Fruit fly (Drosophila melanogaster): Measurements from ENCODE around the gene Taf3.

Gene Taf3

DNA sequence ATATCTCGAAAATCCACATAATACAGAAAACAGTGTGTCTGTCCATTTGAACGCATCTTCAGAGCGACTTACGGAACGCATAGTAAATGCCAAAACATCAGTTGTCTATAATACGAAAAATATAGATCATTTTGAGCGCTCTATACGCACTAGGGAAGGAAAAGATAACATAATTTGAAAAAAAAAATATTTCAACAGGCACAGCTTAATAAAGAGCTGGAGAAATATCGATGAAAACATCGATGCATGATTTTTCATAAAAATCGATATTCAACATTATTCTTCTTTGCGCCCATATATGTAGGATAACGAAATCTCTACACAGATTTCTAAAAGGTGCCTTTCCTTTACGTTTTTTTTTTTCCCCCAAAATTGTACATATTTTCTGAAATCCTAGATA is 15.1 kb upstream of the Taf3 start (continued):
- TF ChIP-seq stwl (tag; optimal IDR thresholded peaks at IDR 0.05) (peak; percentile 32), Mes4 (GFP tag; optimal IDR thresholded peaks at IDR 0.05) (no peak), Atf-2 (GFP tag; optimal IDR thresholded peaks at IDR 0.05) (no peak), CG8290 (GFP tag; optimal IDR thresholded peaks at IDR 0.05) (no peak), CG8290 (tag; optimal IDR thresholded peaks at IDR 0.05) (no peak), Hmr (GFP tag; optimal IDR thresholded peaks at IDR 0.05) (no peak), CG8281 (tag; optimal IDR thresholded peaks at IDR 0.05) (no peak), Spps (tag; optimal IDR thresholded peaks at IDR 0.05) (no peak), Gsc (GFP tag; IDR thresholded peaks at IDR 0.05) (no peak), oc (tag; optimal IDR thresholded peaks at IDR 0.05) (no peak), ap (GFP tag; IDR thresholded peaks at IDR 0.05) (no peak), NK7.1 (GFP tag; optimal IDR thresholded peaks at IDR 0.05) (no peak), Oli (tag; optimal IDR thresholded peaks at IDR 0.05) (no peak), GATAe (GFP tag; conservative IDR thresholded peaks at IDR 0.05) (no peak), knrl (GFP tag; IDR thresholded peaks at IDR 0.05; ENCODE audit: partially characterized antibody) (peak; percentile 73), vvl (GFP tag; IDR thresholded peaks at IDR 0.05) (no peak), ind (GFP tag; optimal IDR thresholded peaks at IDR 0.05) (no peak), fd102C (GFP tag; optimal IDR thresholded peaks at IDR 0.05) (no peak), Dref (GFP tag; IDR thresholded peaks at IDR 0.05) (peak; percentile 77), br (optimal IDR thresholded peaks at IDR 0.05) (no peak), Taf1 (GFP tag; IDR thresholded peaks at IDR 0.05) (no peak), ato (GFP tag; IDR thresholded peaks at IDR 0.05; ENCODE audit: partially characterized antibody) (peak; percentile 81; the same call in 1 of the 2 replicates), Eip74EF (GFP tag; optimal IDR thresholded peaks at IDR 0.05) (no peak), chn (GFP tag; optimal IDR thresholded peaks at IDR 0.05) (no peak), gcm2 (GFP tag; optimal IDR thresholded peaks at IDR 0.05) (no peak), HLH4C (GFP tag; IDR thresholded peaks at IDR 0.05; ENCODE audit: partially characterized antibody) (peak; percentile 72), schlank (tag; optimal IDR thresholded peaks at IDR 0.05) (no peak), CG8765 (GFP tag; IDR thresholded peaks at IDR 0.05) (no peak), Dip3 (GFP tag; optimal IDR thresholded peaks at IDR 0.05) (no peak), nmo (GFP tag; optimal IDR thresholded peaks at IDR 0.05) (no peak), CG3838 (GFP tag; optimal IDR thresholded peaks at IDR 0.05) (no peak), Dll (GFP tag; IDR thresholded peaks at IDR 0.05; ENCODE audit: partially characterized antibody) (peak; percentile 71), CG6654 (GFP tag; optimal IDR thresholded peaks at IDR 0.05) (no peak), CG14860 (GFP tag; IDR thresholded peaks at IDR 0.05; ENCODE audit: partially characterized antibody) (peak; percentile 60; the same call in 2 of the 3 replicates), Dp (GFP tag; optimal IDR thresholded peaks at IDR 0.05) (peak; percentile 10), dpn (GFP tag; optimal IDR thresholded peaks at IDR 0.05) (no peak), ERR (GFP tag; optimal IDR thresholded peaks at IDR 0.05) (no peak), CG17186 (GFP tag; optimal IDR thresholded peaks at IDR 0.05) (peak; percentile 4), Ravus (GFP tag; IDR thresholded peaks at IDR 0.05) (no peak), jumu (GFP tag; optimal IDR thresholded peaks at IDR 0.05) (no peak), ro (GFP tag; IDR thresholded peaks at IDR 0.05) (no peak), her (GFP tag; optimal IDR thresholded peaks at IDR 0.05) (no peak), sima (GFP tag; optimal IDR thresholded peaks at IDR 0.05) (no peak), Usf (GFP tag; optimal IDR thresholded peaks at IDR 0.05) (no peak), CG2116 (GFP tag; optimal IDR thresholded peaks at IDR 0.05) (peak; percentile 37), H2.0 (GFP tag; IDR thresholded peaks at IDR 0.05) (no peak), CG15696 (tag; optimal IDR thresholded peaks at IDR 0.05) (no peak), CG8478 (optimal IDR thresholded peaks at IDR 0.05) (no peak), vfl (GFP tag; optimal IDR thresholded peaks at IDR 0.05) (no peak), NC2α (GFP tag; optimal IDR thresholded peaks at IDR 0.05) (no peak), bbx (GFP tag; IDR thresholded peaks at IDR 0.05; ENCODE audit: partially characterized antibody) (peak; percentile 79; the same call in 1 of the 2 replicates), eve (GFP tag; optimal IDR thresholded peaks at IDR 0.05) (no peak), exex (tag; optimal IDR thresholded peaks at IDR 0.05) (no peak)
